Fruit fly (Drosophila melanogaster): Measurements from ENCODE around the gene RpL13A.
A peak's percentile ranks its signal among the peaks of the same experiment; 100 is the strongest.

- no peak for TF ChIP-seq CG1647 (GFP tag; optimal IDR thresholded peaks at IDR 0.05)
- no peak for TF ChIP-seq CG5180 (GFP tag; optimal IDR thresholded peaks at IDR 0.05)
- peak; percentile 63 for TF ChIP-seq Myb (GFP tag; optimal IDR thresholded peaks at IDR 0.05)
- TF ChIP-seq Sox100B (GFP tag; optimal IDR thresholded peaks at IDR 0.05) = no peak
- TF ChIP-seq Antp (GFP tag; optimal IDR thresholded peaks at IDR 0.05) = no peak
- TF ChIP-seq CG8478 (optimal IDR thresholded peaks at IDR 0.05) = no peak
- no peak for TF ChIP-seq mld (GFP tag; IDR thresholded peaks at IDR 0.05; ENCODE audit: partially characterized antibody)
- TF ChIP-seq CG15479 (GFP tag; optimal IDR thresholded peaks at IDR 0.05) = no peak
- TF ChIP-seq Hr51 (GFP tag; optimal IDR thresholded peaks at IDR 0.05) = peak in 1 of 2 experiments; percentile 48
- TF ChIP-seq CG6854 (GFP tag; optimal IDR thresholded peaks at IDR 0.05) = no peak
- no peak for TF ChIP-seq CG12104 (GFP tag; optimal IDR thresholded peaks at IDR 0.05)
- TF ChIP-seq CG13775 (GFP tag; optimal IDR thresholded peaks at IDR 0.05) = peak; percentile 49
- TF ChIP-seq CG9215 (GFP tag; IDR thresholded peaks at IDR 0.05) = no peak
- TF ChIP-seq CG9876 (GFP tag; optimal IDR thresholded peaks at IDR 0.05) = no peak
Measured at dm6 chr3R:5591398-5591853, 32.8 kb upstream of the RpL13A start, which contains the start of the genes noi and Vha26.

Data from whole organism, embryonic.